Fruit fly (Drosophila melanogaster) whole organism, pupa: ENCODE measurements around the gene Sirt2.

Source experiments
- CG10348 ChIP-seq: fragments of 200-800 bp; sonication (Bioruptor generic); IDR thresholded peaks from 2 replicates; pipeline ENCODE4 v1.3.6; 2022; ENCODE audit warnings: missing biosample characterization, missing genetic modification characterization
- CG12605 ChIP-seq: fragments of 200-800 bp; sonication (Bioruptor generic); IDR thresholded peaks from 2 replicates; pipeline ENCODE4 v1.3.6; 2022; ENCODE audit warnings: missing biosample characterization, missing genetic modification characterization
- CG13204 ChIP-seq: fragments of 200-800 bp; sonication (Bioruptor generic); optimal IDR thresholded peaks from 2 replicates; lab custom pipeline; 2018; ENCODE audit warnings: missing biosample characterization, mild to moderate bottlenecking, missing genetic modification characterization, moderate library complexity
- CG17806 ChIP-seq: fragments of 200-800 bp; sonication (Bioruptor generic); optimal IDR thresholded peaks from 2 replicates; lab custom pipeline; 2018; ENCODE audit warnings: missing biosample characterization, mild to moderate bottlenecking, missing genetic modification characterization, moderate library complexity
- CG32121 ChIP-seq: fragments of 200-800 bp; sonication (Bioruptor generic); IDR thresholded peaks from 2 replicates; pipeline ENCODE4 v1.3.6; 2022; ENCODE audit warnings: missing biosample characterization, missing genetic modification characterization
- D1 ChIP-seq: fragments of 200-800 bp; sonication (Bioruptor generic); optimal IDR thresholded peaks from 2 replicates; lab custom pipeline; 2018; ENCODE audit warnings: missing biosample characterization, mild to moderate bottlenecking, missing genetic modification characterization, moderate library complexity
- EcR ChIP-seq: fragments of 200-800 bp; sonication (Bioruptor generic); optimal IDR thresholded peaks from 3 replicates; lab custom pipeline; 2019; ENCODE audit warnings: missing biosample characterization, missing genetic modification characterization, mild to moderate bottlenecking, moderate library complexity, missing genetic modification reagents
- Ets98B ChIP-seq: fragments of 200-800 bp; sonication (Bioruptor generic); IDR thresholded peaks from 2 replicates; pipeline ENCODE4 v1.3.6; 2022; ENCODE audit warnings: missing biosample characterization, missing genetic modification characterization
- Pif1A ChIP-seq: fragments of 200-800 bp; sonication (Bioruptor generic); optimal IDR thresholded peaks from 3 replicates; lab custom pipeline; 2016; ENCODE audit warnings: missing biosample characterization, missing genetic modification characterization
- Snoo ChIP-seq: fragments of 200-800 bp; sonication (Bioruptor generic); optimal IDR thresholded peaks from 3 replicates; lab custom pipeline; 2017; ENCODE audit warnings: missing biosample characterization, mild to moderate bottlenecking, missing genetic modification characterization, inconsistent platforms
- fd96Ca ChIP-seq: fragments of 200-800 bp; sonication (Bioruptor generic); IDR thresholded peaks from 3 replicates; pipeline ENCODE4 v1.3.6; 2022; ENCODE audit warnings: missing biosample characterization, missing genetic modification characterization
- gl ChIP-seq: fragments of 200-800 bp; sonication (Bioruptor generic); optimal IDR thresholded peaks from 2 replicates; lab custom pipeline; 2018; ENCODE audit warnings: missing biosample characterization, mild to moderate bottlenecking, missing genetic modification characterization
- rn ChIP-seq: fragments of 200-800 bp; sonication (Bioruptor generic); IDR thresholded peaks from 2 replicates; pipeline ENCODE4 v1.3.6; 2022; ENCODE audit warnings: missing biosample characterization, missing genetic modification characterization

- TF ChIP-seq CG12605 (GFP tag; lab: Robert Waterston, UW) (peak; percentile 63), CG17806 (tag; lab: Kevin White, UChicago) (no peak), D1 (tag; lab: Kevin White, UChicago) (no peak), CG32121 (GFP tag; lab: Robert Waterston, UW) (no peak), fd96Ca (GFP tag; lab: Robert Waterston, UW) (0 out of 3 replicates have a peak, but pooled peaks have one; percentile 28), Pif1A (GFP tag; lab: Kevin White, UChicago) (no peak), CG10348 (GFP tag; lab: Robert Waterston, UW) (no peak), rn (no peak), EcR (peak; percentile 79), CG13204 (peak; percentile 55), Ets98B (no peak), gl (tag; lab: Kevin White, UChicago) (peak; percentile 66), Snoo (no peak)
Observed at dm6 chr3R:20292880-20293491, 35.3 kb upstream of the Sirt2 start.
